Fruit fly (Drosophila melanogaster): ENCODE results near the gene Vha68-2.

The Vha68-2 gene

DNA sequence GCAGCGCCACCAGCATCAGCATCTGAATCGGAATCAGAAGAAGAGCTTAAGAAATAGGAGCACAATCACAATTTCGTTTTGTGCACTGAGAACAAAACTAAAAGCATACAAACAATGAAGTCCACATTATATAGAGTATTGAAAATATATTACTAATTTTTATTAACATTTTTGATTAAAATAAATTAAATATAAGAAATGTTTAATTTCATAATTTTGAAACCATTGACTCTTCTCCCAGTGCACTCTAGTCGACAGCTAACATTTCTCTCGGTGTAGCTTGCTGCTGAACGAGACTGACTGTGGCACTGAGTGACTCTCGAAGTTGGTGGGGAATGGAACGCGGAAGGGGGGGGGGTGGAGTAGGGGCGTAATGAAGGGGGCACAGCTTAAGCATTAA, 23.4 kb upstream of the Vha68-2 start (continued):
- TF ChIP-seq p53 (GFP tag; optimal IDR thresholded peaks at IDR 0.05) (no peak), croc (GFP tag; conservative IDR thresholded peaks at IDR 0.05) (no peak), toy (GFP tag; IDR thresholded peaks at IDR 0.05) (no peak), tin (GFP tag; optimal IDR thresholded peaks at IDR 0.05) (no peak), aop (GFP tag; IDR thresholded peaks at IDR 0.05) (no peak), tap (tag; optimal IDR thresholded peaks at IDR 0.05) (no peak), CG13624 (GFP tag; optimal IDR thresholded peaks at IDR 0.05) (no peak), Gug (GFP tag; IDR thresholded peaks at IDR 0.05) (0 out of 4 replicates have a peak, but pooled peaks have one; percentile 14), Fer3 (tag; optimal IDR thresholded peaks at IDR 0.05) (no peak), Trl (optimal IDR thresholded peaks at IDR 0.05) (no peak), Trl (GFP tag; optimal IDR thresholded peaks at IDR 0.05) (no peak), nmo (GFP tag; optimal IDR thresholded peaks at IDR 0.05) (peak; percentile 21), az2 (GFP tag; optimal IDR thresholded peaks at IDR 0.05) (no peak), CG3995 (GFP tag; optimal IDR thresholded peaks at IDR 0.05) (no peak), ash1 (GFP tag; optimal IDR thresholded peaks at IDR 0.05) (no peak), gem (tag; optimal IDR thresholded peaks at IDR 0.05) (peak; percentile 67), CG4707 (GFP tag; optimal IDR thresholded peaks at IDR 0.05) (no peak), lbe (GFP tag; optimal IDR thresholded peaks at IDR 0.05) (no peak), CG10565 (GFP tag; optimal IDR thresholded peaks at IDR 0.05) (no peak), MESR4 (GFP tag; optimal IDR thresholded peaks at IDR 0.05) (no peak), CG14441 (GFP tag; IDR thresholded peaks at IDR 0.05) (peak; percentile 13; the same call in 1 of the 2 replicates), Abd-B (GFP tag; optimal IDR thresholded peaks at IDR 0.05) (peak; percentile 10), pnt (GFP tag; optimal IDR thresholded peaks at IDR 0.05) (no peak), ATbp (GFP tag; optimal IDR thresholded peaks at IDR 0.05) (no peak), ap (GFP tag; IDR thresholded peaks at IDR 0.05) (no peak), Doc2 (GFP tag; IDR thresholded peaks at IDR 0.05) (no peak), E2f1 (GFP tag; IDR thresholded peaks at IDR 0.05) (no peak), knrl (GFP tag; IDR thresholded peaks at IDR 0.05; ENCODE audit: partially characterized antibody) (no peak), CG34224 (GFP tag; IDR thresholded peaks at IDR 0.05; ENCODE audit: partially characterized antibody) (no peak), ttk (GFP tag; IDR thresholded peaks at IDR 0.05) (peak; percentile 39; the same call in 1 of the 2 replicates), lov (optimal IDR thresholded peaks at IDR 0.05) (no peak), lov (GFP tag; IDR thresholded peaks at IDR 0.05) (no peak), cato (GFP tag; optimal IDR thresholded peaks at IDR 0.05; ENCODE audit: borderline replicate concordance) (no peak), tx (GFP tag; optimal IDR thresholded peaks at IDR 0.05) (no peak), CG11696 (GFP tag; IDR thresholded peaks at IDR 0.05) (0 out of 2 replicates have a peak, but pooled peaks have one; percentile 19), CG8089 (GFP tag; optimal IDR thresholded peaks at IDR 0.05) (no peak), CG4404 (GFP tag; IDR thresholded peaks at IDR 0.05) (no peak), esg (GFP tag; conservative IDR thresholded peaks at IDR 0.05) (peak; percentile 28; the same call in 1 of the 2 replicates), D19B (GFP tag; optimal IDR thresholded peaks at IDR 0.05) (no peak), D19A (tag; optimal IDR thresholded peaks at IDR 0.05) (no peak)

DNA sequence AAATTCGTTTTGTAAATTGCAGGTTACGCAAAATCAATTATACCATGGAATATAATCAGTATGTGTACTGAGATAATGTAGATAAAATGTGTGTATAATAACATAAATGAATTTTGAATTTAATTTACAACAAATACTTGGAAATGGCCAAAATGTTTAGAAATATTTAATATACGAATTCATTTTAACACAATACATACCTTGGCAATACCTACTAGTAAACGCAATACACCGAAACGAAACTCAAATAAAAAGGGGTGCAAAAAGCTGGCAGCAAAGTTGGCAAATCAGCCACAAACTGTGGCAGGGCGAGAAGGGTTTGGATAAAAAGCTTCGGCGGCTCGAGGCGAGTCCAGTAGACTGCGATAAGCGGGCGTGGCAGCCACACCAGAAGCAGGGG, 7.8 kb upstream of the Vha68-2 start, which contains the start of gene CG16800:
TSS of gene CG16800 (plus strand) at position 301 of the 400 bp plus-strand sequence.
- TF ChIP-seq CG17328 (GFP tag; IDR thresholded peaks at IDR 0.05) (no peak), CG7963 (GFP tag; IDR thresholded peaks at IDR 0.05; ENCODE audit: partially characterized antibody) (no peak), CG11456 (GFP tag; IDR thresholded peaks at IDR 0.05) (no peak), CG32767 (GFP tag; IDR thresholded peaks at IDR 0.05) (no peak), CG17802 (tag; optimal IDR thresholded peaks at IDR 0.05) (no peak), gcm2 (GFP tag; optimal IDR thresholded peaks at IDR 0.05) (no peak), CG2120 (GFP tag; optimal IDR thresholded peaks at IDR 0.05) (no peak), ems (GFP tag; optimal IDR thresholded peaks at IDR 0.05) (no peak), dati (GFP tag; IDR thresholded peaks at IDR 0.05) (no peak), CG6689 (GFP tag; IDR thresholded peaks at IDR 0.05) (no peak), NC2β (GFP tag; optimal IDR thresholded peaks at IDR 0.05) (no peak), CG7556 (GFP tag; optimal IDR thresholded peaks at IDR 0.05) (no peak), cwo (GFP tag; optimal IDR thresholded peaks at IDR 0.05) (no peak), CG30431 (GFP tag; optimal IDR thresholded peaks at IDR 0.05) (no peak), CG16813 (GFP tag; IDR thresholded peaks at IDR 0.05; ENCODE audit: partially characterized antibody) (no peak), Hsf (GFP tag; optimal IDR thresholded peaks at IDR 0.05) (no peak)

All from whole organism, embryonic.